Worm (Caenorhabditis elegans) whole organism, mixed stage, embryonic: ENCODE results near the gene M28.8.

Source experiments
- M03D4.4 ChIP-seq: sonication (generic microtip); optimal IDR thresholded peaks from 2 replicates; lab custom pipeline; 2017; ENCODE audit warnings: mild to moderate bottlenecking, missing genetic modification characterization, missing compliant biosample characterization
- blmp-1 ChIP-seq: fragments of 150-350 bp; optimal IDR thresholded peaks from 2 replicates; lab custom pipeline; 2014; ENCODE audit warnings: missing biosample characterization, missing genetic modification characterization
- ceh-39 ChIP-seq: fragments of 150-350 bp; optimal IDR thresholded peaks from 2 replicates; lab custom pipeline; 2014; ENCODE audit warnings: missing biosample characterization, missing genetic modification characterization
- ceh-43 ChIP-seq: fragments of 200-800 bp; sonication (Bioruptor generic); optimal IDR thresholded peaks from 2 replicates; lab custom pipeline; 2018; ENCODE audit warnings: mild to moderate bottlenecking, missing genetic modification characterization, moderate library complexity, missing compliant biosample characterization
- ceh-83 ChIP-seq: fragments of 200-800 bp; sonication (Bioruptor generic); optimal IDR thresholded peaks from 2 replicates; lab custom pipeline; 2018; ENCODE audit warnings: mild to moderate bottlenecking, missing genetic modification characterization, missing compliant biosample characterization
- cnd-1 ChIP-seq: fragments of 200-800 bp; sonication (Bioruptor generic); optimal IDR thresholded peaks from 2 replicates; lab custom pipeline; 2018; ENCODE audit warnings: mild to moderate bottlenecking, missing genetic modification characterization, missing compliant biosample characterization
- elt-1 ChIP-seq: sonication (generic microtip); optimal IDR thresholded peaks from 2 replicates; lab custom pipeline; 2017; ENCODE audit warnings: missing genetic modification characterization, mild to moderate bottlenecking, missing compliant biosample characterization, antibody characterized with exemption, moderate library complexity, borderline replicate concordance; ENCODE audit not compliant: insufficient read depth
- flh-1 ChIP-seq: fragments of 200-800 bp; sonication (Bioruptor generic); optimal IDR thresholded peaks from 2 replicates; lab custom pipeline; 2018; ENCODE audit warnings: mild to moderate bottlenecking, missing genetic modification characterization, moderate library complexity, missing compliant biosample characterization
- hlh-1 ChIP-seq: fragments of 150-350 bp; optimal IDR thresholded peaks from 2 replicates; lab custom pipeline; 2014; ENCODE audit warnings: missing biosample characterization, missing genetic modification reagents, missing genetic modification characterization
- lin-13 ChIP-seq: fragments of 150-350 bp; optimal IDR thresholded peaks from 2 replicates; lab custom pipeline; 2014; ENCODE audit warnings: missing biosample characterization, missing genetic modification characterization
- lin-32 ChIP-seq: fragments of 200-800 bp; sonication (Bioruptor generic); optimal IDR thresholded peaks from 2 replicates; lab custom pipeline; 2018; ENCODE audit warnings: mild to moderate bottlenecking, missing genetic modification characterization, missing compliant biosample characterization
- lsy-2 ChIP-seq: fragments of 150-350 bp; optimal IDR thresholded peaks from 2 replicates; lab custom pipeline; 2014; ENCODE audit warnings: missing biosample characterization, missing genetic modification characterization
- mab-5 ChIP-seq: fragments of 150-350 bp; optimal IDR thresholded peaks from 2 replicates; lab custom pipeline; 2014; ENCODE audit warnings: missing biosample characterization, missing genetic modification characterization
- mep-1 ChIP-seq: fragments of 150-350 bp; optimal IDR thresholded peaks from 2 replicates; lab custom pipeline; 2017; ENCODE audit warnings: missing biosample characterization, missing genetic modification reagents, missing genetic modification characterization, inconsistent platforms
- mls-2 ChIP-seq: sonication (generic microtip); optimal IDR thresholded peaks from 2 replicates; lab custom pipeline; 2016; ENCODE audit warnings: mild to moderate bottlenecking, missing genetic modification characterization, moderate library complexity, missing compliant biosample characterization
- nhr-12 ChIP-seq: fragments of 150-350 bp; optimal IDR thresholded peaks from 2 replicates; lab custom pipeline; 2014; ENCODE audit warnings: missing biosample characterization, missing genetic modification characterization
- nhr-2 ChIP-seq: fragments of 150-350 bp; optimal IDR thresholded peaks from 2 replicates; lab custom pipeline; 2014; ENCODE audit warnings: missing biosample characterization, missing genetic modification characterization
- nhr-237 ChIP-seq: fragments of 150-350 bp; optimal IDR thresholded peaks from 2 replicates; lab custom pipeline; 2014; ENCODE audit warnings: missing biosample characterization, missing genetic modification characterization
- nhr-28 ChIP-seq: fragments of 150-350 bp; optimal IDR thresholded peaks from 2 replicates; lab custom pipeline; 2014; ENCODE audit warnings: missing biosample characterization, missing genetic modification characterization
- nhr-76 ChIP-seq: sonication (generic microtip); optimal IDR thresholded peaks from 2 replicates; lab custom pipeline; 2017; ENCODE audit warnings: missing biosample characterization, missing genetic modification characterization
- pha-4 ChIP-seq: fragments of 150-350 bp; optimal IDR thresholded peaks from 2 replicates; lab custom pipeline; 2018; ENCODE audit warnings: missing biosample characterization, missing genetic modification reagents, missing genetic modification characterization
- sem-2 ChIP-seq: fragments of 200-800 bp; sonication (Bioruptor generic); optimal IDR thresholded peaks from 2 replicates; lab custom pipeline; 2018; ENCODE audit warnings: mild to moderate bottlenecking, missing genetic modification characterization, missing compliant biosample characterization
- snpc-4 ChIP-seq: fragments of 150-350 bp; optimal IDR thresholded peaks from 2 replicates; lab custom pipeline; 2014; ENCODE audit warnings: missing biosample characterization, missing genetic modification characterization
- sptf-1 ChIP-seq: sonication (generic microtip); optimal IDR thresholded peaks from 2 replicates; lab custom pipeline; 2017; ENCODE audit warnings: mild to moderate bottlenecking, missing genetic modification characterization, moderate library complexity, missing compliant biosample characterization
- tbx-8 ChIP-seq: fragments of 200-800 bp; sonication (Bioruptor generic); optimal IDR thresholded peaks from 2 replicates; lab custom pipeline; 2018; ENCODE audit warnings: mild to moderate bottlenecking, missing genetic modification characterization, moderate library complexity, missing compliant biosample characterization
- unc-120 ChIP-seq: sonication (generic microtip); optimal IDR thresholded peaks from 2 replicates; lab custom pipeline; 2017; ENCODE audit warnings: missing genetic modification characterization, missing compliant biosample characterization; ENCODE audit not compliant: poor library complexity, severe bottlenecking
- unc-39 ChIP-seq: fragments of 150-350 bp; optimal IDR thresholded peaks from 2 replicates; lab custom pipeline; 2014; ENCODE audit warnings: missing biosample characterization, missing genetic modification characterization
- unc-62 ChIP-seq: fragments of 150-350 bp; optimal IDR thresholded peaks from 2 replicates; lab custom pipeline; 2014; ENCODE audit warnings: missing biosample characterization, missing genetic modification reagents, missing genetic modification characterization
- zip-8 ChIP-seq: fragments of 150-350 bp; optimal IDR thresholded peaks from 2 replicates; lab custom pipeline; 2014; ENCODE audit warnings: missing biosample characterization, missing genetic modification characterization
- ztf-11 ChIP-seq: fragments of 150-350 bp; optimal IDR thresholded peaks from 2 replicates; lab custom pipeline; 2014; ENCODE audit warnings: missing biosample characterization, missing genetic modification characterization

M28.8 gene

ce11 chrII:10621965-10622364, 6.1 kb upstream of the M28.8 start, which contains the start of gene cutl-9:
TSS of gene cutl-9 (plus strand) at chrII:10622265.
- TF ChIP-seq ceh-39 (no peak), lin-32 (GFP tag; lab: Kevin White, UChicago) (no peak)

- TF ChIP-seq ceh-39: no peak
- no peak for TF ChIP-seq nhr-12
- no peak for TF ChIP-seq sptf-1 (tag; lab: Kevin White, UChicago)
- TF ChIP-seq snpc-4 (tag; lab: Kevin White, UChicago): no peak
- no peak for TF ChIP-seq mab-5
- no peak for TF ChIP-seq lin-13 (tag; lab: Kevin White, UChicago)
- no peak for TF ChIP-seq mep-1 (tag; lab: Kevin White, UChicago)
- TF ChIP-seq nhr-237 (tag; lab: Kevin White, UChicago): no peak
- no peak for TF ChIP-seq lsy-2 (tag; lab: Kevin White, UChicago)
- TF ChIP-seq M03D4.4 (tag; lab: Kevin White, UChicago): no peak
- no peak for TF ChIP-seq mls-2 (tag; lab: Kevin White, UChicago)
- TF ChIP-seq hlh-1 (tag; lab: Kevin White, UChicago): no peak
- TF ChIP-seq nhr-76 (tag; lab: Kevin White, UChicago): no peak
- no peak for TF ChIP-seq tbx-8 (GFP tag; lab: Kevin White, UChicago)
- no peak for TF ChIP-seq unc-39 (tag; lab: Kevin White, UChicago)
- TF ChIP-seq ceh-43 (GFP tag; lab: Kevin White, UChicago): no peak
Observed at ce11 chrII:10627086-10627485, 977 bp upstream of the M28.8 start.

DNA sequence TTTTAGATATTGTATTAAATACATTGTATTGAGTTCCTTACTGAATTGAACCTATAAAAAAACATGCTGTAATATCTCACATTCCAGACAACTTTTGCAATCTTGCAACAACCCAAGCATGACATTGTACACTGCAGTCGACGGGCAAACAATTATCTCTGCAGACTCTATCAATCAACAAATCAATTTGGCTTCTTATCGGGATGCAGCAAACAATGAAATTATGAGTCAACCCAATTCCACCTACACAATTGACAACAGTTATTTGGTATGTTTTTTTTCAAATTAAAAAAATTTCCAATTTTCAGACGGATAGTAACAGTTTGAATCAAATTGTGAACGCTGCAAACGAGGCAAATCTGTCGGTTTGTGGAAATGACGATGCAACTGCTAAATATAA, 2.9 kb downstream of the M28.8 start:
- TF ChIP-seq cnd-1 (tag; lab: Kevin White, UChicago) (no peak), pha-4 (tag; lab: Kevin White, UChicago) (no peak), nhr-237 (tag; lab: Kevin White, UChicago) (no peak), lsy-2 (tag; lab: Kevin White, UChicago) (no peak), flh-1 (GFP tag; lab: Kevin White, UChicago) (no peak)

ce11 chrII:10639110-10639509, 11.0 kb downstream of the M28.8 start, which contains the start of gene M28.9:
TSS of gene M28.9 (plus strand) at chrII:10639410.
- TF ChIP-seq blmp-1 (tag; lab: Kevin White, UChicago) (no peak), nhr-76 (tag; lab: Kevin White, UChicago) (no peak), ztf-11 (tag; lab: Kevin White, UChicago) (no peak), M03D4.4 (tag; lab: Kevin White, UChicago) (no peak), snpc-4 (tag; lab: Kevin White, UChicago) (no peak), flh-1 (GFP tag; lab: Kevin White, UChicago) (no peak), lin-32 (GFP tag; lab: Kevin White, UChicago) (no peak), nhr-237 (tag; lab: Kevin White, UChicago) (no peak), nhr-12 (no peak), ceh-83 (GFP tag; lab: Kevin White, UChicago) (no peak)

DNA sequence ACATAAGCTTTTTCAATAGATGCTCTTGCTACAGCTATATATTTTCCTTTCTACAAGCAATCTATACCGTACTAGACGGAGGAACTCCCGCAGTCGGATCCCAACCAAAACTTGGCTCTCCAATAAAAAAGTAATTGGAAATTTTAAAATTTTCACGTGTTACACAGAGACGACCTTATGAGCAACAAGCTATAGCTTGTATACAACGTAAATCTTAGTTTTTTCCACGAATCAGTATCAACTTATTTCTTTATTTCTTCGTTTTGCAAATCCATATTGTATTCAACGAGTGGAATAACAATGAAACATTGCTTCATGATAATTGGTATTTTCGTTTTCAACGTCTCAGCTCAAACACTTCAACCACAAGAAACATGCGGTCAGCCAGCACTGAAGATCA, 15.3 kb downstream of the M28.8 start, which contains the start of gene M28.4:
M28.4 (plus strand) TSS at position 301 of the 400 bp plus-strand sequence.
- no peak for TF ChIP-seq flh-1 (GFP tag; lab: Kevin White, UChicago)
- no peak for TF ChIP-seq ztf-11 (tag; lab: Kevin White, UChicago)
- no peak for TF ChIP-seq mab-5
- TF ChIP-seq mls-2 (tag; lab: Kevin White, UChicago): no peak

- TF ChIP-seq cnd-1 (tag; lab: Kevin White, UChicago) (no peak), ceh-43 (GFP tag; lab: Kevin White, UChicago) (no peak), mep-1 (tag; lab: Kevin White, UChicago) (no peak), zip-8 (tag; lab: Kevin White, UChicago) (no peak), nhr-237 (tag; lab: Kevin White, UChicago) (no peak), sem-2 (no peak), blmp-1 (tag; lab: Kevin White, UChicago) (no peak), flh-1 (GFP tag; lab: Kevin White, UChicago) (no peak), tbx-8 (GFP tag; lab: Kevin White, UChicago) (no peak), nhr-76 (tag; lab: Kevin White, UChicago) (no peak), nhr-2 (tag; lab: Kevin White, UChicago) (no peak), pha-4 (tag; lab: Kevin White, UChicago) (no peak), unc-62 (GFP tag; lab: Kevin White, UChicago) (no peak), elt-1 (no peak), ceh-83 (GFP tag; lab: Kevin White, UChicago) (no peak), unc-120 (tag; lab: Kevin White, UChicago) (no peak), unc-39 (tag; lab: Kevin White, UChicago) (no peak), nhr-28 (tag; lab: Kevin White, UChicago) (no peak), mls-2 (tag; lab: Kevin White, UChicago) (no peak)
- TF ChIP-seq, all 35 proteins: peak for 0
Observed at ce11 chrII:10646901-10647566, 19.0 kb downstream of the M28.8 start, which contains the start of gene M28.10. TSS of gene M28.10 (plus strand) at chrII:10647516.
